Worm (Caenorhabditis elegans) whole organism, L1 larva: ENCODE measurements around the gene Y73F8A.22.

Experiments used
- ceh-82 ChIP-seq, 3 experiments: fragments of 150-350 bp in 1 of 3; sonication (generic microtip) in 2 of 3; optimal IDR thresholded peaks; 2 replicates each; lab custom pipeline; 2014 to 2017; ENCODE audit warnings: missing biosample characterization in 3 of 3, missing genetic modification characterization in 3 of 3
- fkh-10 ChIP-seq: sonication (generic microtip); optimal IDR thresholded peaks from 2 replicates; lab custom pipeline; 2017; ENCODE audit warnings: missing biosample characterization, missing genetic modification reagents, missing genetic modification characterization
- lir-3 ChIP-seq: sonication (generic microtip); optimal IDR thresholded peaks from 2 replicates; lab custom pipeline; 2016; ENCODE audit warnings: mild to moderate bottlenecking, missing genetic modification characterization, moderate library complexity, missing compliant biosample characterization; ENCODE audit not compliant: poor library complexity
- nhr-11 ChIP-seq: fragments of 150-350 bp; optimal IDR thresholded peaks from 2 replicates; lab custom pipeline; 2014; ENCODE audit warnings: missing biosample characterization, missing genetic modification characterization
- unc-62 ChIP-seq: fragments of 150-350 bp; optimal IDR thresholded peaks from 2 replicates; lab custom pipeline; 2014; ENCODE audit warnings: missing biosample characterization, missing genetic modification reagents, missing genetic modification characterization
- ztf-11 ChIP-seq, 2 experiments: sonication (generic microtip); optimal IDR thresholded peaks; 2 replicates each; lab custom pipeline; 2016 to 2017; ENCODE audit warnings: missing genetic modification characterization in 2 of 2, missing biosample characterization in 1 of 2, missing compliant biosample characterization in 1 of 2

ce11 chrIV:15441308-15441707 lies at the start of gene Y73F8A.22:
- TF ChIP-seq fkh-10 (GFP tag; lab: Kevin White, UChicago) (no peak), ceh-82 (tag; optimal IDR thresholded peaks at IDR 0.05; lab: Kevin White, UChicago) (no peak), unc-62 (no peak), nhr-11 (tag; lab: Kevin White, UChicago) (no peak), ztf-11 (tag; optimal IDR thresholded peaks at IDR 0.05; lab: Kevin White, UChicago) (no peak), lir-3 (tag; lab: Kevin White, UChicago) (no peak)
